Fruit fly (Drosophila melanogaster): ENCODE data around the gene CG6937.

CG6937 gene

DNA sequence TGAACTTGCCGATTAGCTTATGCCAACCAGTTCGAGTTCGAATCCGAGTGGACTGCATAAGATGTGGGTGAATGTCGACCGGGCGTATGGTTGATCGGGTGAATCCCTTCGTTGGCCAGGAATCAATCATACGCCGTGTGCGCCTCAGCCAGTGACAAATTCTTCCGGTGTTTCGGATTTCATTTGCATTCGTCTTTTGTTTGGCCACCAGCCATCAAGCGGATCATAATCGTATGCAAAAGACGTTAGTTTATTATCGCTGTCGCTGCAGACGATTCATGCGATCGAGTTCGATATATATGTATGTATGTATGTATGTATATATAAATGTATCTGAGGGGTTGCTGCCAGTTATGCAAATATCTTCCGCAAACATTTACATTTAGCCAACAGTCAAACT is 20.5 kb upstream of the CG6937 start:
- TF ChIP-seq CTCF (optimal IDR thresholded peaks at IDR 0.05): no peak
- no peak for TF ChIP-seq CG8478 (optimal IDR thresholded peaks at IDR 0.05)

DNA sequence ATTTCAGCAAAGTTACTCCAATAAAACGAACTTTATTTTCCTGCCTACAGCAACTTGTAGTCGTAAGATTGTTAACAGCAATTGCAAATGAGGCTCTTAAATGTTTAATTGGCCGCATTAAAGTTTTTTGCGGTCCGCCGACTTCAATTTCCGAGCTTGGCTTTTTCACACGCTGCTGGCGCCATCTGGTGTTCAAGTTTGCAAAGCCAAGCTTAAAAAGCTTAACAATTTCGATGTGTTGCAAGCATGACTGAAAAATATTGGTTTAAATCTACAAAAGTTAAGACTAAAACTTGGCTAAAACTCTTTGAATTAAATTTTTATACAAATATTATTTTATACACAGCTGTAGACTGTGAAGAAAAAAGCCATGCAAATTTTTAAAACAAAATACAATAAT is 19.9 kb upstream of the CG6937 start:
- TF ChIP-seq CTCF (optimal IDR thresholded peaks at IDR 0.05) (peak in 1 of 2 experiments; percentile 49), CG8478 (optimal IDR thresholded peaks at IDR 0.05) (no peak)

DNA sequence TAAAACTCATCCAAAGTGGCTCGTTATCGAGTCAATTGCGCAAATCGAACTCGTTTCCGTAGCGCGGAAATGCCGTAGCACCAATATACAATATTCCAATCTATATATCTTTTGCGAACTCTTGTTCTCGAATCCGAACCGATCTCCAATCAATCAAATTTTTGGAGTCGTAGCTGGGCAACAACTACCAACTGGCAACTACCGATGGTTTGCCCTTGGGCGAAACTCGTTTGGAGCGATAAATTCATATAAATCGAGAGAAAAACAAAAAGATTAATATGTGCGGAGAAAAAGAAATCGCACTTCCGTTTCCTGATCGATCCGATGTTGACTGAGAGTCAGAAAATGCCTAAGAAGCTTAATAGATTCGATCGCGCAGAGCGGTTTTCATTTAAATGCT is 18.8 kb upstream of the CG6937 start:
- TF ChIP-seq CTCF (optimal IDR thresholded peaks at IDR 0.05) (no peak), CG8478 (optimal IDR thresholded peaks at IDR 0.05) (no peak)

DNA sequence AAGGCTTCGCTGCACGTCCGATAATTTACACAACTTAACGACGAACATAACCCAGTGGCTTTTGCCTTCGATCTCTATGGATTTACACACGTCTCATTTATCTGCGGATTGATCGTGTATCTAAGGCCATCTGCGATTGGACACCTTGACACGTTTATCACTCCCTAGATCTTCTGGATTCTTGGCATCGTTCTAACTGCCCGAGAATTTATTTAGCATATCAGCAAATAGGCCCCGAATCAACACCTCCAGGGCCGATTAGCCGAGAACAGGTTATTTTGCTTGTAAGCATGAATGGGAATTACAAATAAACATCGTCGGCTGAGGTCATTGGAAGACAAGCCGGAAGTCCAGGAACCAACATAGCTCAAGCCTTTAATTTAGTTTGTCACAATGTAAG is 16.1 kb upstream of the CG6937 start:
- TF ChIP-seq CG8478 (optimal IDR thresholded peaks at IDR 0.05): no peak
- no peak for TF ChIP-seq CTCF (optimal IDR thresholded peaks at IDR 0.05)

DNA sequence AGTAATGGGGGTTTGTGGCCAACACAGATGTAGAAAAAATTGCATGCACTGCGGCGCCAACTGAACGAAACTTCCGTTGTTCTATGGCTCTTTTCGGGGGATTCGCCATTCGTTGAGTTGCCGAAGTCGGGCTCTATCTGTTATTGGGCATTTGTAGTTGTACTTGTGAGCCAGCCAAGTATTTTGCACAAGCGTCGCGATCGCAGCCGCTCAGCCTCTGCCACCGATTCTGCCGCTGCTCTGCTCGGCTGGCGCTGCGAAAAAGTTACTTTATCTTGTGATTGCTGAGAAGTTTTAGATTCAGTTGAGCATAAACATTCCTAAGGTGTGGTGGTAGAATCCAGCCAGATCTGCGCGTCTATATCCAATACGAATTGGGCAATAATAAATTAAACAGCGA is 14.7 kb upstream of the CG6937 start, which contains the start of gene CG33110:
CG33110 (plus strand) TSS at position 301 of the 400 bp plus-strand sequence.
- no peak for TF ChIP-seq CG8478 (optimal IDR thresholded peaks at IDR 0.05)
- TF ChIP-seq CTCF (optimal IDR thresholded peaks at IDR 0.05): no peak

DNA sequence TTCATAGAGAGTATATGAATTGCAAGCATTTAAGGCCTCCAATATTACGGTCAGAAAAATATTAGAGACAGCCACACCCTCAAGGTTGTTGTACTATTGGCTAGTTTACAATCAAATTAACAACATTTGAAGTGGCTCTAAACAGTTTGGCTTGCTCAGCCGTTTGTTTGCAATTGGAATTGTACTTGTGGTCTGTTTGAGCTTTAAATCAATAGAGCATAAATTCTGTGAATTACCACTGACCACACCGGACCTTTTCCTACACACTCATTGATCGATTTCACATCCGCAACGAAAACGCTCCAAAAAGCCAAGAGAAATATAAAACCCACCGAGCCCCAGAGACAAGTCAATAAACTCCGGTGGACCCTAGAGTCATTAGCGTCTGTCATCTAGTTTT is 11.0 kb upstream of the CG6937 start:
- TF ChIP-seq CTCF (optimal IDR thresholded peaks at IDR 0.05): no peak
- TF ChIP-seq CG8478 (optimal IDR thresholded peaks at IDR 0.05): no peak

DNA sequence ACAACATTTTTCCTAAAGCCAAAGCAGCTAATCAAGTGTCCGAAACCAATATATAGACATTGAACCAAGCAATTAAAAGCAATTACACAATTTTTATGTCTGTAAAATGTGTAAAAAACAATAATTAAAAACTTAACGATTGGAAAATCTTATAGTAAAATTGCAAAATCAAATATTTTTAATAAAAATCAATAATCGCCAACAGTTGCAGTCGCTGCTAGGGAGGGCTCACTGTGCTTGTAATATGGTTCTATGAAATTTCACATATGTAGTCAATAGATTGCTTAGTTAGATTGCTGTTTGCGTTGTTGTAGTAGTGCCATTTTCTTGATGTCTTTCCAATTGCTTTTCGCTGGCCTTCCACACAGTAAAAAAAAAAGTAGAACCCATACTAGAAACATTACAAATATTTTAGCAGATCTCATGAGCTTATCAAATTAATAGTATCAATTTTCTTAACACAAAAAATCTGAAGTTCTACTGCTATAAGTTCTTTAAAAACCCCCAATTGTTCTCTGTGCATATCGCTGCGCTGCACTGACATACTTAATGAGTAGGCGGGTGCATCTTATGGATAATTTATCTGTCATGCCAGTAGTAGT is 8.4 kb upstream of the CG6937 start:
- no peak for TF ChIP-seq CG8478 (optimal IDR thresholded peaks at IDR 0.05)
- TF ChIP-seq CTCF (optimal IDR thresholded peaks at IDR 0.05): no peak

DNA sequence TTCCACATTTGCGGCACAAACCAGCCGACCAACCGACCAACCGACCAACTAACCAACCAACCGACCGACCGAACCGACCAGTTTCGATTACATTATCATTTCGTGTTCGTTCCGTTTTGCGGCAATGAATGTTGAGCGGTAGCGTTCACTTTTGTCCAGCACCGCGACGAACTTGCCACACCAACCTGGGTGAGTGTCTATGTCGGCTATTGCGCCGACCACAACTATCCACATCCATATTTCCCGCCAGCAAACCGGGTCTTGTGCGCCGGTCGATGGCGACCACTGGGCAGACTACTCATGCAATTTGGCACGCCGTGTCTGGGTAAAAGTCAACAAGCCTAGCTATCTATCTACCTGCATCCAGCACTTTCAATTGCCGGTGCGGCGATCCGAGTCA is 7.6 kb upstream of the CG6937 start:
- no peak for TF ChIP-seq CG8478 (optimal IDR thresholded peaks at IDR 0.05)
- no peak for TF ChIP-seq CTCF (optimal IDR thresholded peaks at IDR 0.05)

DNA sequence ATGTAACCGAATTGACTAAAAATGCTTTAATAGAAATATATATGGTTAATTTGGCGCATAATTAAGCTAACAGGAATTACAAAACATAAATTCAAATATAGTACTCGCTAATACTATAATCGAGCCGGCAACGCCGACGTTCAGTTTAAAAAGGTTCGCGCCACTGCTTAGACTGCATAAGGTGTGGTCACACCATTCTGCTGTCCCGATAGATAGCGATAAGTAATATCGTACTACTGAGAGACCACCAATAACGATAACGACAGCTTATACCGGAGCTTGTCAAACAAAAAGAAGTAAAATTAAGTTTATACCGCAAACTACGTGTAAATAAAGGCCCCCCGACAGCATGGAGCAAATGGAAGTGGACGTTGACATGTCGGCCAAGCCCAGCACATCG is 4.0 kb upstream of the CG6937 start, which contains the start of gene CSN6:
CSN6 (plus strand) TSS at position 228 of the 400 bp plus-strand sequence.
- TF ChIP-seq CTCF (optimal IDR thresholded peaks at IDR 0.05) (peak; percentile 50 to 57), CG8478 (optimal IDR thresholded peaks at IDR 0.05) (no peak)

DNA sequence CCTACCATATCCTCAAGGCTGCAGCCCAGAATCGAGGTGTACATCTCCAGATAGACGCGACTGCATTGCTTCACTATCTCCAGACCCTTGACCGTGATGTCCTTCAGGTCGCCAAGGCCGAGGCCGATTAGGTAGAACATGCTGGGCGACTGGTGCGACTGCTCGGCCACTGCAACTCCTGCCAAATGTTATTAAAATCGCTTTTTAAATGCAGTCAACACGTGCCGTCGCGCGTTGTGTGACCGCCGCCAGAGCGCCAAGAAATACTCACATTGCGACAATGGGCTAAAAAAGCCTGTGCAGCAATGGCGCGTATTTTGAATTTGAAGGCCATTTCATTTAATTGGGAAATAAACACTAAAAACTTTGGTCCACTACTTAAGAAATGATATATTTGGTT is 1.6 kb upstream of the CG6937 start, which contains the start of gene Dph5:
Dph5 (minus strand) TSS at position 245 of the 400 bp plus-strand sequence.
- peak in 1 of 2 experiments; percentile 26 for TF ChIP-seq CTCF (optimal IDR thresholded peaks at IDR 0.05)
- TF ChIP-seq CG8478 (optimal IDR thresholded peaks at IDR 0.05): no peak

DNA sequence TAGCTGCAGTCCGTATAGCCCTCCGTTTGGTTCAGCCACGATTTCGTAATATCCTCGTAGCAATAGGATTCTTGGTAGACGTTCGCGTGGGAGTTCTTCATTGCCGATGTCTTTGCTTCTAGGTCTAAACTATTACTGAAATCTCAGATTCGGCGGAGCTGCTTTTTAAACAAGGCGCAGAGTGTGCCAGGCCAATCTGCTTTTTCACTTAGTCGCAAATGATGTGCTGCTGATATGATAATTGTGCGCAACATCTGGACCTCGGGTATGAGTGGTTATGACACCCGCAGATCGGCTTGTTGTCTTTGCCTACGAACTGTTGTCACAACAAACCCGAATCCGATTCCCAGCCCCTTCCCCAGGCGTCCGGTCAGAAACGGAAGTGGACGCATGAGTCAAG is 2.0 kb downstream of the CG6937 start, which contains the start of gene btn:
btn (minus strand) TSS at position 101 of the 400 bp plus-strand sequence.
- TF ChIP-seq CG8478 (optimal IDR thresholded peaks at IDR 0.05) (no peak), CTCF (optimal IDR thresholded peaks at IDR 0.05) (no peak)

DNA sequence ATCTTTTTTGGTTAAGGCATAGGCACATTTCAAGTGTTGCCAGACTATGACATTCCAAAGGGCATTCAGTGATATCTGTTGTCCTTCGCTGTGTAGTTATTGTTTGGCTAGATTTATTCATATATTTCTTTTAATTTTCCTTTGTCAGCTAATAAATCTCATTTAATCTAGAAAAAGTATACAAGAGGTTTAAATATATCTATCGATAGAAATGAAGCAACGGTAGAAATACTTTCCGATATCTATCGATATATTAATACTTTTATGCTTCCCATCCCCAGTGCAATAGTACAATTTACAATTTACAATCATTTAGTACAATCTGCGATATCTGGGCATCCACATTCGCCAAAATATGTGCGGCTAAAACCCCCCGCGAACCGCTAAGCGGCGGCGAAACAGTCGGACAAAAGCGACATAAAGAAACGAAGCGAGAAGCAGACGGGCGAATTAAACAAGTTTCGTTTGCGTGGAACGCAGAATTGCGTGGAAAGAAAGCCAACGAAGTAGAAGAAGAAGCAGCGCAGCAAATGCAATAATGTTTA is 2.9 kb downstream of the CG6937 start, which contains the start of gene Efa6:
Efa6 (plus strand) TSS at position 337 of the 545 bp plus-strand sequence.
- TF ChIP-seq CG8478 (optimal IDR thresholded peaks at IDR 0.05) (no peak), CTCF (optimal IDR thresholded peaks at IDR 0.05) (no peak)

DNA sequence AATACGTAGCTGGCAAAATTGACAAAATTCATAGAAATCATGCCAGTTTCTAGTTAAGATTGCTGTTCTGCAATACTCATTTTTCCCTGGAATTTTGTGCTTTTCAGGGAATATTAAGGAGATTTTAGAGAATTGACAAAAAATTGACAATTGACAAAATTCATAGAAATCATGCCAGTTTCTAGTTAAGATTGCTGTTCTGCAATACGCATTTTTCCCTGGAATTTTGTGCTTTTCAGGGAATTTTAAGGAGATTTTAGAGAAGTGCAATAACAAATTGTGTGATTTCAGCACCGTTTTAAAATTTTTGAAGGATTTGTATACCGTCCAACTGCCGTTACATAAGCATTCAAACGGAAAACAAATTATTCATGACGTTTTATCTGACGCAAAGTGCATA is 4.2 kb downstream of the CG6937 start:
- TF ChIP-seq CTCF (optimal IDR thresholded peaks at IDR 0.05) (no peak), CG8478 (optimal IDR thresholded peaks at IDR 0.05) (no peak)

DNA sequence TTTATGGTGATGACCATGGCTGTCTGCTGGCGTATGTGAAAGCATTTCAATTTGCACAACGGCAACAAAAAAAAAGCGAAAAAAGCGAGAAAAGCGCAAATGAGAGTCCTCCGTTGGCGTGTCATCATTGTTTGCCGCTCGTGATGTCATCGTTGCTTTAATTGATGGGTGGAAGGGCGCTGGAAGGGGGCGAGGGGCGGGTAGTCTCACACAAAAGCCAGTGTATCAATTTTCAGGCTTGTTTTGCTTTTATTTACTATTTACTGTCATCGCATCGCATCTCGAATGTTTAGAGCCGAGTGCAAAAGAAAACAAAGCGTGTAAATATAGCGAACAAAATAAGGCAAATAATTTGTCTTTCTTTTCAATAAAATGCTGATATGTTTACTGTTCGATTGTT is 4.7 kb downstream of the CG6937 start:
- TF ChIP-seq CG8478 (optimal IDR thresholded peaks at IDR 0.05): no peak
- TF ChIP-seq CTCF (optimal IDR thresholded peaks at IDR 0.05): no peak

DNA sequence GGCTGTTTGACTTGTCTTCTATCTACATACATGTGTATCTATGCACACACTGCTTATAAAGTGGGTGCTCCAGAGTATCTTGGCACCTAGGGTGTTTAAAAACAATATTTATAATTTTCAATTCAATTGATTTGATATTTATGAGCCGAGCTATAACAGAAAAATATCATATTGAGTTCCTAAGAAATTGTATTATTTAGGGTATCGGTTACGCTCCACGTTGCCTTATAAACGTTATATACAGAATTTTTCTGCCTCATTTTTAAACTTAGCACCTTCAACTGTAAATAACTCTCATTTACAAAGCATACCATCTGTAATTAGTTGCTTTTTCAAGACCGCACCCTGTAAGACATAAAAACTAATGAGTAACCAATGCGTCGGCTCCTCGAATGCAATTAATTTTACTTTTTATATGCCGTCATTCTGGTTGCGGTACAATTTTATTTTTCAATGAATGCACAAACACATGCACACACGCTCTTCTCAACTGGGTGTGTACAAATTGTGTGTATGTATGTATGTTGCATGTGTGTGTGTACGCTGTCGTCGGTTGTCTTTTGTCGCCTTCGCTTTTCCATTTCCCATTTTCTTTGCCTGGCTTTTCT is 6.2 kb downstream of the CG6937 start:
- no peak for TF ChIP-seq CTCF (optimal IDR thresholded peaks at IDR 0.05)
- TF ChIP-seq CG8478 (optimal IDR thresholded peaks at IDR 0.05): no peak

DNA sequence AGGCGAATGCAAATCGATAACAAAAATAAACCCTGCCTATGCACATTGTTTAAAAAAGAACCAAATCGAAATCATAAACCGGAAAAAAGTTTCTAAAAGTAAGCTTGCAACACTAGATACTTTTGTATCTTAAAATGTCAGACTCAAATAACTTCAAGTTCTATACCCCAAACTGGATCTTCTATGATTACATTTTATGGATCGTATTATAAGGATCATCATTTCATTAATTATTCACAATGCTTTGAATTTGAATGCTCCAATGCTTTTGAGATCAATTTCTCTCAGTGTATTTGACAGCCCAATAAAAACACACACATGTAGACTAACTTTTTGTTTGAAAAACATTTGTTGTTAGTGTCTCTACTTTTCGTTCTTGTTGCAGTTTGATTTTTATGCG is 9.7 kb downstream of the CG6937 start:
- TF ChIP-seq CG8478 (optimal IDR thresholded peaks at IDR 0.05) (no peak), CTCF (optimal IDR thresholded peaks at IDR 0.05) (no peak)
